Worm (Caenorhabditis elegans): Measurements from ENCODE around the gene str-113.

DNA sequence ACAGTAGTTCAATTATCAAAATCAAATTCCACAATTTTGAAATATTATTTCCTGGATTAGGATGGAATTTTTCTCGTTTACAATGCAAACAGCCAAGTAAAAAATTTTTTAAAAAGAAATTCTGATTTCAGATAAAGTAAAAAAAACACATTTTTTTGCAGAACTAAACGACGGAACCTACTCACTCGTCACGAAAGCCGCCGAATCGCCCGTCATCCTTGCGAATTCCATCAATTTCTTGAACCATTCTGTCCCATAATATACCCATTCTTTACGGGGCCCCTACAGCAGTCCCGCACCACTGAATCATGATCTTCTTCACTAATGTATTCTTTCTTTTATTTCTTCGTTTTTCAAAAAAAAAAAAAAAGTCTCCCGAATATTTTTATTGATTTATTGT is 45.4 kb upstream of the str-113 start:
- TF ChIP-seq R02D3.7 (tag; optimal IDR thresholded peaks at IDR 0.05) (no peak), lin-39 (tag; optimal IDR thresholded peaks at IDR 0.05) (no peak), snpc-4 (tag; optimal IDR thresholded peaks at IDR 0.05) (no peak)
